Fruit fly (Drosophila melanogaster): Measurements from ENCODE around the gene Cyp4s3.

Gene Cyp4s3

dm6 chrX:15085777-15086510 lies 30.4 kb downstream of the Cyp4s3 start, which contains the start of the genes CG15027 and Dbct (continued):
- TF ChIP-seq knrl (GFP tag; IDR thresholded peaks at IDR 0.05; ENCODE audit: partially characterized antibody) (peak; percentile 81), HHEX (GFP tag; optimal IDR thresholded peaks at IDR 0.05) (peak; percentile 31), fd64A (GFP tag; optimal IDR thresholded peaks at IDR 0.05) (no peak), CrebB (tag; optimal IDR thresholded peaks at IDR 0.05) (no peak), CG6813 (GFP tag; optimal IDR thresholded peaks at IDR 0.05) (no peak), pan (optimal IDR thresholded peaks at IDR 0.05) (no peak), pan (GFP tag; optimal IDR thresholded peaks at IDR 0.05 in 1 of 2, IDR thresholded peaks at IDR 0.05 in 1 of 2) (peak in 1 of 2 experiments; percentile 73), CG2678 (tag; optimal IDR thresholded peaks at IDR 0.05) (peak; percentile 75), hb (GFP tag; IDR thresholded peaks at IDR 0.05; ENCODE audit: partially characterized antibody) (0 out of 3 replicates have a peak, but pooled peaks have one; percentile 63), E2f1 (GFP tag; IDR thresholded peaks at IDR 0.05) (peak; percentile 40; the same call in 1 of the 2 replicates), CG31388 (GFP tag; optimal IDR thresholded peaks at IDR 0.05) (peak; percentile 4), MESR4 (GFP tag; optimal IDR thresholded peaks at IDR 0.05) (peak; percentile 74), CG13123 (GFP tag; optimal IDR thresholded peaks at IDR 0.05) (peak; percentile 24), Ets97D (GFP tag; optimal IDR thresholded peaks at IDR 0.05) (no peak), CG10267 (tag; optimal IDR thresholded peaks at IDR 0.05) (peak; percentile 92), fru (optimal IDR thresholded peaks at IDR 0.05) (no peak), Max (GFP tag; optimal IDR thresholded peaks at IDR 0.05) (peak; percentile 83), CG15073 (GFP tag; optimal IDR thresholded peaks at IDR 0.05) (no peak), C15 (GFP tag; IDR thresholded peaks at IDR 0.05) (no peak), CG43689 (GFP tag; IDR thresholded peaks at IDR 0.05) (no peak), Jarid2 (GFP tag; optimal IDR thresholded peaks at IDR 0.05) (no peak), H2.0 (GFP tag; IDR thresholded peaks at IDR 0.05) (peak; percentile 32; the same call in 1 of the 2 replicates), CG17186 (GFP tag; optimal IDR thresholded peaks at IDR 0.05) (no peak), CG3995 (GFP tag; optimal IDR thresholded peaks at IDR 0.05) (no peak), CG17328 (GFP tag; IDR thresholded peaks at IDR 0.05) (peak; percentile 66), Hsf (GFP tag; optimal IDR thresholded peaks at IDR 0.05) (no peak), ind (GFP tag; optimal IDR thresholded peaks at IDR 0.05) (peak; percentile 73), al (GFP tag; IDR thresholded peaks at IDR 0.05) (peak; percentile 64), esg (GFP tag; conservative IDR thresholded peaks at IDR 0.05) (peak; percentile 44), CG10321 (GFP tag; IDR thresholded peaks at IDR 0.05) (no peak), NC2β (GFP tag; optimal IDR thresholded peaks at IDR 0.05) (no peak), CG3847 (GFP tag; IDR thresholded peaks at IDR 0.05) (peak; percentile 71), fu2 (GFP tag; optimal IDR thresholded peaks at IDR 0.05) (no peak), Hr39 (optimal IDR thresholded peaks at IDR 0.05) (no peak), ci (GFP tag; IDR thresholded peaks at IDR 0.05) (peak; percentile 71; the same call in 2 of the 3 replicates), yki (optimal IDR thresholded peaks at IDR 0.05) (no peak), Fer2 (tag; optimal IDR thresholded peaks at IDR 0.05) (peak; percentile 42), CG8388 (GFP tag; optimal IDR thresholded peaks at IDR 0.05) (peak; percentile 59), dati (GFP tag; IDR thresholded peaks at IDR 0.05) (no peak), Dbx (GFP tag; IDR thresholded peaks at IDR 0.05) (peak; percentile 74; the same call in 2 of the 3 replicates), ERR (GFP tag; optimal IDR thresholded peaks at IDR 0.05) (no peak), eve (GFP tag; optimal IDR thresholded peaks at IDR 0.05) (peak in 1 of 2 experiments; percentile 82), CG10959 (GFP tag; IDR thresholded peaks at IDR 0.05) (0 out of 2 replicates have a peak, but pooled peaks have one; percentile 25), CG17568 (GFP tag; optimal IDR thresholded peaks at IDR 0.05) (no peak), sima (GFP tag; optimal IDR thresholded peaks at IDR 0.05) (no peak), CG7372 (GFP tag; IDR thresholded peaks at IDR 0.05) (peak; percentile 74), her (GFP tag; optimal IDR thresholded peaks at IDR 0.05) (no peak), CG11723 (GFP tag; optimal IDR thresholded peaks at IDR 0.05) (peak; percentile 32), Hmx (GFP tag; optimal IDR thresholded peaks at IDR 0.05) (no peak), CG3163 (GFP tag; optimal IDR thresholded peaks at IDR 0.05) (no peak), Camta (GFP tag; optimal IDR thresholded peaks at IDR 0.05) (no peak), CG10462 (GFP tag; optimal IDR thresholded peaks at IDR 0.05) (no peak)

All from whole organism, embryonic.